Fruit fly (Drosophila melanogaster) S2 (cell line): ENCODE data around the gene CG2218.

Experiments
- CG8478 ChIP-seq: fragments of >200 bp; optimal IDR thresholded peaks from 2 replicates; lab custom pipeline; 2018
- CTCF ChIP-seq, 2 experiments: fragments of >200 bp; optimal IDR thresholded peaks; 2 replicates each; lab custom pipeline; 2018

- TF ChIP-seq CTCF (optimal IDR thresholded peaks at IDR 0.05; lab: Kevin White, UChicago) (no peak), CG8478 (no peak)
Measured at dm6 chr3R:30460187-30460586, 32.1 kb upstream of the CG2218 start.
